Worm (Caenorhabditis elegans): Measurements from ENCODE around the gene pqm-1.
A peak's percentile ranks its signal among the peaks of the same experiment; 100 is the strongest.

pqm-1 gene

DNA sequence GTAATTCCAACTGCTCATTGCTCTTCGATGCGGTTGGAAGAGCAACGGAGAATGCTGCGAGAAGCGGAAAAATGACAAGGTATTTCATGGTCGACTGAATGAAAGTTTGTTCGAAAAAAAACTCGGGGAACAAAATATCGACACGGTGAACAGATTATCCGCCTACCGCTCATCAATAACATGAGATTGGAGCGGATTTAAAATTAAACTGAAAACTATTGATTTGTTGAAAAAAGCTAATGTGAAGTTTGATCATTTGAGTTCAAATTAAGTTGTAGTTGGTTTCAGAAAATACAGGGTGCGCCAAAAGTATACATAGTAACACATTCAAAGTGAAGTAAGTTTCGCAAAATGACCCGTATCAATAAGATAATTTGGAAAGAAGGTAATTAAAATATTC is 12.3 kb downstream of the pqm-1 start, which contains the start of gene F40F8.4:
Gene F40F8.4 (minus strand): TSS at position 101 of the 400 bp plus-strand sequence.
- TF ChIP-seq mab-5 (tag; optimal IDR thresholded peaks at IDR 0.05): no peak
- no peak for TF ChIP-seq nhr-77 (tag; optimal IDR thresholded peaks at IDR 0.05)

DNA sequence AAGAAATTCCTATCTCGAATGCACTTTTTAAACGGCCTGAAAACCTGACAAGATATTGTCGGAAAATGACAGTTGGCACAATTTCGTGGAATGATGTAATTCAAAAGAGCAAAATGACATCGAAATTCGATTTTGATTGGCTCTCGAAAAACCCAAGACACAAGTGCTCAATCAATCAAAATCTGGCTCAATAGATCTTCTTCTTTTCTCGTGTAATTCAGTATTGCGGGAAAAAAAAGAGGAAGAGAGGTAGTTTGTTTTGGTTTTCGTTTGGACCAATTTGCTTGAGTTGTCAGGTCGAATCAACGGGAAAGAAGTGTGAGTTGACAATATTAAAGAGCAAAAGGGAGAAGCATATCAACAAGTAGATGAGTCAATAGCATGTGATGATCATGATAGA is 16.6 kb downstream of the pqm-1 start:
- no peak for TF ChIP-seq ceh-82 (tag; optimal IDR thresholded peaks at IDR 0.05)
- TF ChIP-seq mab-5 (tag; optimal IDR thresholded peaks at IDR 0.05): no peak
- TF ChIP-seq lsy-2 (tag; optimal IDR thresholded peaks at IDR 0.05): peak in 1 of 2 experiments; percentile 39
- peak; percentile 11 for TF ChIP-seq F13H6.1 (tag; optimal IDR thresholded peaks at IDR 0.05)
- no peak for TF ChIP-seq mbf-1 (tag; optimal IDR thresholded peaks at IDR 0.05)
- TF ChIP-seq sem-4 (tag; optimal IDR thresholded peaks at IDR 0.05): no peak
- TF ChIP-seq crh-2 (tag; optimal IDR thresholded peaks at IDR 0.05): no peak
- no peak for TF ChIP-seq egl-27 (tag; optimal IDR thresholded peaks at IDR 0.05)
- no peak for TF ChIP-seq elt-3 (tag; optimal IDR thresholded peaks at IDR 0.05)
- TF ChIP-seq sma-3 (GFP tag; optimal IDR thresholded peaks at IDR 0.05): no peak
- no peak for TF ChIP-seq nhr-11 (tag; optimal IDR thresholded peaks at IDR 0.05)
- TF ChIP-seq nhr-129 (tag; optimal IDR thresholded peaks at IDR 0.05): peak; percentile 88
- TF ChIP-seq dmd-4 (tag; optimal IDR thresholded peaks at IDR 0.05): no peak
- TF ChIP-seq unc-39 (tag; optimal IDR thresholded peaks at IDR 0.05): no peak
- no peak for TF ChIP-seq unc-55 (GFP tag; optimal IDR thresholded peaks at IDR 0.05)

DNA sequence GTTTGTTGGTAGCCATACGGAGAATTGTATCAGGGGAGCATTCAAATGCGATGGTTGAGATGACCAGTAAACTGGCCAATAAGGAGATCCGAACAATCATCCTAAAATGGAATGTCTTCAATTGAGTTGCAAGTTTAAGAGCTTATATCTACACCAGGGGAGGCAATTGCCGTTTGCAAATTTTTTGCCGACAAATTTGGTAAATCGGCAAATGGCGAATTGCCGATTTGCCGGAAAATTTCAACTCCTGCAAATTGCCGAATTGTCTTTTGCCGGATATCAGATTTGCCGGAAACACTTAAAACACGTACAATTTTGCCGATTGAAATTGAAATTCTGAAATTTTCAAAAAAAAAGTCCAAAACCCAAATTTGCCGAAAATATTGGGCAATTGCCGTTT is 17.6 kb downstream of the pqm-1 start, which contains the start of gene F40F8.5:
Gene F40F8.5 (minus strand): TSS at position 101 of the 400 bp plus-strand sequence.
- TF ChIP-seq nhr-10 (tag; optimal IDR thresholded peaks at IDR 0.05) (no peak), ceh-82 (tag; optimal IDR thresholded peaks at IDR 0.05) (no peak), aly-2 (tag; optimal IDR thresholded peaks at IDR 0.05) (no peak), fos-1 (tag; optimal IDR thresholded peaks at IDR 0.05) (no peak)

DNA sequence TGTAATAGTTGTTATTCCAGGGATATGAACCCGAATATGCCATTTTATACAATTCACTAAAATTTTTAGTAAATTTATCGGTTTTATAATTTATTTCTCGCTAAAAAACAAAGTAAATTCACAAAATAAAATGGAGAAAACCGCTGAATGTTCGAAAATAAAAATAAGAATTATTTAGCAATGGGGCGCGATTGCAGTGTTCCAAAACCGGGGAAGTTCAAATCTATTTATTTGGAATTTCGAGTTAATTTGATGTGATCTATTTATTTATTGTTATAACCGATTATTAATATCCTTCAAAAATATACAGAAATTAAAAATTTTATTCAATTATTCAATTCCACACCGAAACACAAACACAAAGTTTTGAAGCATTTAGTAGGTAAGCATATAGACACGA is 19.9 kb downstream of the pqm-1 start, which contains the start of gene F40F8.11:
Gene F40F8.11 (minus strand): TSS at position 49 of the 400 bp plus-strand sequence.
- TF ChIP-seq Y55F3AM.14 (GFP tag; optimal IDR thresholded peaks at IDR 0.05) (no peak), blmp-1 (tag; optimal IDR thresholded peaks at IDR 0.05; ENCODE audit: insufficient read depth) (no peak), ztf-4 (tag; optimal IDR thresholded peaks at IDR 0.05) (peak; percentile 22), nhr-21 (tag; optimal IDR thresholded peaks at IDR 0.05) (no peak), nhr-77 (tag; optimal IDR thresholded peaks at IDR 0.05) (no peak), lin-11 (tag; optimal IDR thresholded peaks at IDR 0.05) (no peak), nhr-10 (tag; optimal IDR thresholded peaks at IDR 0.05) (no peak), C34F6.9 (tag; optimal IDR thresholded peaks at IDR 0.05) (peak; percentile 60), fos-1 (tag; optimal IDR thresholded peaks at IDR 0.05) (no peak), nhr-12 (tag; optimal IDR thresholded peaks at IDR 0.05) (no peak), nhr-6 (tag; optimal IDR thresholded peaks at IDR 0.05) (no peak), alr-1 (tag; optimal IDR thresholded peaks at IDR 0.05) (no peak), unc-39 (tag; optimal IDR thresholded peaks at IDR 0.05) (no peak), sma-3 (GFP tag; optimal IDR thresholded peaks at IDR 0.05) (no peak), dmd-4 (tag; optimal IDR thresholded peaks at IDR 0.05) (no peak), unc-55 (GFP tag; optimal IDR thresholded peaks at IDR 0.05) (peak; percentile 80), ztf-11 (tag; optimal IDR thresholded peaks at IDR 0.05) (no peak), mdl-1 (tag; optimal IDR thresholded peaks at IDR 0.05) (no peak), sem-4 (tag; optimal IDR thresholded peaks at IDR 0.05) (no peak), gmeb-1 (tag; optimal IDR thresholded peaks at IDR 0.05) (peak; percentile 94), elt-3 (tag; optimal IDR thresholded peaks at IDR 0.05) (no peak), aly-2 (tag; optimal IDR thresholded peaks at IDR 0.05) (no peak), F13H6.1 (tag; optimal IDR thresholded peaks at IDR 0.05) (peak; percentile 15), lsy-2 (tag; optimal IDR thresholded peaks at IDR 0.05) (peak; percentile 18 to 77), skn-1 (tag; optimal IDR thresholded peaks at IDR 0.05) (no peak), ama-1 (optimal IDR thresholded peaks at IDR 0.05) (no peak), ceh-16 (tag; optimal IDR thresholded peaks at IDR 0.05) (no peak), nhr-129 (tag; optimal IDR thresholded peaks at IDR 0.05) (peak; percentile 1), nhr-23 (tag; optimal IDR thresholded peaks at IDR 0.05) (no peak), elt-1 (tag; optimal IDR thresholded peaks at IDR 0.05) (no peak), mab-5 (tag; optimal IDR thresholded peaks at IDR 0.05) (peak; percentile 44), ztf-1 (GFP tag; conservative IDR thresholded peaks at IDR 0.05) (no peak), ZK546.5 (tag; optimal IDR thresholded peaks at IDR 0.05) (no peak), lin-39 (tag; optimal IDR thresholded peaks at IDR 0.05) (no peak), nhr-25 (tag; optimal IDR thresholded peaks at IDR 0.05) (peak; percentile 38), ceh-82 (tag; optimal IDR thresholded peaks at IDR 0.05) (no peak), unc-62 (GFP tag; optimal IDR thresholded peaks at IDR 0.05) (no peak), lin-13 (GFP tag; optimal IDR thresholded peaks at IDR 0.05) (peak; percentile 54), crh-2 (tag; optimal IDR thresholded peaks at IDR 0.05) (peak; percentile 48), snpc-4 (tag; optimal IDR thresholded peaks at IDR 0.05) (no peak), zag-1 (tag; optimal IDR thresholded peaks at IDR 0.05) (no peak), egl-27 (tag; optimal IDR thresholded peaks at IDR 0.05) (no peak), sma-9 (GFP tag; optimal IDR thresholded peaks at IDR 0.05) (no peak), sma-9 (tag; optimal IDR thresholded peaks at IDR 0.05) (no peak), nhr-237 (tag; optimal IDR thresholded peaks at IDR 0.05) (no peak)
